Worm (Caenorhabditis elegans): Measurements from ENCODE around the gene C28H8.3.

C28H8.3 gene

DNA sequence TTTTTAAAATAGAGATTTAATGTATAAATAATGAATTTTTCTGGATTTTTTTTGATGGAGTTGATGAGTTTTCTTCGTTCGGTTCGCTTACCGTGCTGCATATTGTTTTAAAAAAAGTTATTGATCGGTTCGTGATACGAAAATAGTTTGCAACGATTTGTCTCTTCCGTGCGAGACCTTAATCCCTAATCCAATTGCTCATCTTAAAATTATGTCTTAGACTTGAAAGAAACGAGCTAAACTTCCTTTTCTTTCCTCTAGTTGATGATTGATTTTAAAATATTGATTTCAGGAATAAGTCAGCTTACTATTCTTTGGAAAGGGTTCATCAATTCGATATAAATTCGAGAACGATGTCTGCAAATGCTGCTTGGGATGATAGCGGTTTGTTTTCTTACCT lies at the start of gene C28H8.3:
Gene C28H8.3, plus strand, starts transcription at position 293 of the 400 bp plus-strand sequence.
- no peak for TF ChIP-seq unc-62 (GFP tag; optimal IDR thresholded peaks at IDR 0.05)

- TF ChIP-seq unc-62 (GFP tag; optimal IDR thresholded peaks at IDR 0.05): no peak
Measured at ce11 chrIII:5859008-5859407, 49.5 kb upstream of the C28H8.3 start, which contains the start of gene dpf-4. Gene dpf-4, plus strand, starts transcription at chrIII:5859308.

- no peak for TF ChIP-seq unc-62 (GFP tag; optimal IDR thresholded peaks at IDR 0.05)
Measured at ce11 chrIII:5863774-5864173, 44.7 kb upstream of the C28H8.3 start, which contains the start of gene dnpp-1. Gene dnpp-1, minus strand, starts transcription at chrIII:5863803.

ce11 chrIII:5864270-5864669 lies 44.2 kb upstream of the C28H8.3 start, which contains the start of gene rabn-5:
Gene rabn-5, plus strand, starts transcription at chrIII:5864553.
- no peak for TF ChIP-seq unc-62 (GFP tag; optimal IDR thresholded peaks at IDR 0.05)

ce11 chrIII:5868401-5868800 lies 40.1 kb upstream of the C28H8.3 start, which contains the start of gene eng-1:
Gene eng-1, minus strand, starts transcription at chrIII:5868501.
- no peak for TF ChIP-seq unc-62 (GFP tag; optimal IDR thresholded peaks at IDR 0.05)

DNA sequence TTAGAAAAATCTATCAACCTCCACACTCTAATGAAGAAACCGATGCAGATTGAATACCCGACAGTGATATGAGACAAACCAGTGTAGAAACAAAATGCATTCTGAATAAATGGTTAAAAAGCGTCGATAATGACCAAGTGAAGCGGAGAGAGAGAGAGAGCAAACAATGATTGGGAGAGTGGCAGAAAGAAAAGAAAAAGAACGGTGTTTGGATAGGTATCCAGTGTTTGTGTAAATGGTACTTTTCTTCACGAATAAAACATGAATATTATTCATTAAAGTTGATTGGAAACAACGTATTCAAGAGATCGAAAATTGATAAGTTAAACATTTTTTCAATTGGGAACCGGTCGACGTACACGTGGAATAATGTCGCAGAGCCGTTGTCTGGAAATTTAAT lies 39.1 kb upstream of the C28H8.3 start, which contains the start of gene F01F1.15:
Gene F01F1.15, minus strand, starts transcription at position 101 of the 400 bp plus-strand sequence.
- no peak for TF ChIP-seq unc-62 (GFP tag; optimal IDR thresholded peaks at IDR 0.05)

DNA sequence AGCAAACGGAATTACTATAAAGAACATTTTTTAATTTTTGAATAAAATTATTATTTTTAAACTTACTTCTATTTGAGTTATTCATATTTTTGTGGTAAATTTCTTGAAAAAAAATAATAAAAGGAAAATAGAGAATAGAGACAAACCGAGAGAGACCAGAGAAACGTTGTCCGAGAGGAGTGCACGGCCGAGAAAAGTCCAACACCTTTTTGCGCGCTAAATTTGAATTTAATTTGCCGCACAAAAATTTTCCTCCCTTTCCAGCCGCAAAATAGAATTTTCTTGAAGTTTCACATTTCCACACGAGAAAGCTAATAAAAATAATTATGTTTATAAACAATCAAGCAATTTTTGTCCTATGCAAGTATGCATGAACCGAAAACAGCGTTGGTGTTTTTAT lies 36.7 kb upstream of the C28H8.3 start, which contains the start of the genes F01F1.11 and F01F1.3:
Gene F01F1.11, minus strand, starts transcription at position 118 of the 400 bp plus-strand sequence.
Gene F01F1.3, plus strand, starts transcription at position 179 of the 400 bp plus-strand sequence.
- TF ChIP-seq unc-62 (GFP tag; optimal IDR thresholded peaks at IDR 0.05): no peak

DNA sequence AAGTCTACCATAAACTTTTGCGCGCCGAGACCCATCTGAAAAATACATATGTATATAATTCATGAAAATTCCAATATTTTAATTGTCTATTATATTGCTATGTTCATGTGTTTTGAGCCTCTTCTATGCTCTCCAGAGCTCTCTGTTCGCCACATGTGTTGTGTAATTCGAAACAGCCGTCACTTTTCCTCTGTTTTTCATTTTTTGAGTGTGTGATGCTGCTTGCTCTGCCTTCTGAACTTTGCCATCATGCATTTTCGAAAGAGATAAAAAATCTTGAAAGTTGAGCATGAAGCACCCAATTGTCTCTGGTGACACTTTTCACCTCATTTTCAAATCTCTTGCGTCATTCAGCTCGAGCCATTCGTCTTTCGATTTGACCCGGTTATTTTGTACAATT lies 36.2 kb upstream of the C28H8.3 start:
- no peak for TF ChIP-seq unc-62 (GFP tag; optimal IDR thresholded peaks at IDR 0.05)

DNA sequence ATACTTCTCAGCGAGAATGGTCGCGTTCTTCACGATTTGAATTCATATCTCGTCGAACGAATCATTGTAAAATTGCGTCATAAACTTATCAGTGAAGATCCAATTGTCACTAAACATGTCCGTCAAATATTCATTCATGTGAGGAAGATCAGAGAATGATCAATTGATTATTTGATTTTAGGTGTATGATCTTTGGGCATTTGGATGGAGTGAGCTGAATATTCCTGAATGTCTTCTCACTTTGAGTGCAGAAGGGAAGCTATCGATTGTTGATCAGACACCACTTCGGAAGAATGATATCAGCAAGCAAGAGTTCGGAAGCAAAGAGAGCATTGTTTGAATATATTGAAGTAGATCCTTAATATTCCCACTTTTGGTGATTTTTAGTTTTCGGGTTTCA lies 34.2 kb upstream of the C28H8.3 start:
- TF ChIP-seq unc-62 (GFP tag; optimal IDR thresholded peaks at IDR 0.05): no peak

DNA sequence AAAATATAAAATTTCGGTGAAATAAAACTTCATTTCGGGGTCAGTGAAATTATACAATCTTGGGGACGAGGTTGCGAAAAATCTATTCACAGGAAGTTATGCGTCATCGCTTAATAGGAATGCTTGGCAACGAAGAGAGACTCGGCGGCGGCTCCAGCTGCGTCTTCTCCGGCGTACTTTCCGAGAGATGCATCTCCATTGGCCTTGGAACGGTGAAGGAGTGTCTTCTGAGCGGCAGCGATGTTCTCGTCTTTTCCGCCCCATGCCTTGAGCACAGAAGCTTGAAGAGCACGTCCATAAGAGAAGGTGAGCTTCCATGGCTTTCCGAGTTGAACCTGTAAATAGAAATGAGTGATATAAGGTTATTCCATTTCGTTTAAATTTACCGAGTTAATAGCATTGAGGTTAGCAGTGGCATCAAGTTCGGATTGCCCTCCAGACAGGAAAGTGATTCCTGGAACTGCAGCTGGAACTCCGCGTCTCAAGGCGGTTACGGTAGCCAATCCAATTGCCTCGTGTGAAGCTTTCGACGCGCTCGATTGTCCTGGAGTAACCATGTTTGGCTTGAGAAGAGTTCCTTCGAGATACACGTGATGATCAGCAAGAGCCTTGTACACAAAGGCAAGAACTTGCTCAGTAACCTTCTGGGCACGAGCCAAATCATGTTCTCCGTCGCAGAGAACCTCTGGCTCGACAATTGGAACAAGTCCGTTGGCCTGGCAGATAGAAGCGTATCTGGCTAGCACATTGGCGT lies 33.7 kb upstream of the C28H8.3 start:
- TF ChIP-seq unc-62 (GFP tag; optimal IDR thresholded peaks at IDR 0.05): no peak

- TF ChIP-seq unc-62 (GFP tag; optimal IDR thresholded peaks at IDR 0.05): no peak
Measured at ce11 chrIII:5875418-5875702, 33.1 kb upstream of the C28H8.3 start.

DNA sequence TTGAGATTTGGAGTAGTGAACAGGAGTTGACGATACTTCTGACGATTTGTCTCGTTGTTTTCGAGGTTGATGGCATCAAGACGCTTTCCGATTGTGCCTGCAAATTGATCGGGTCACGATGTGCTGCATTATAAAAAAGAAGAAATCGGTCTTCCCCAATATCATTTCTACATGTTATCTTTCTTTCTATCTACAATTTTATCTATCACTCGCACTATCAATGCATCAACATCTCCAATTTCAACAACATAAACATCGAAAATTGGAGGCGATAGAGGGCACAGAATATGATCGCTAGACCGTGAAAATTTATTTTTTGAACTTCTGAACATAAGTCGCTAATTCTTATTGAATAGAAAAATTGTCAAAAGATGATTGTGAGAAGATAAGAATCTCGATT lies 32.8 kb upstream of the C28H8.3 start:
- TF ChIP-seq unc-62 (GFP tag; optimal IDR thresholded peaks at IDR 0.05): no peak

- no peak for TF ChIP-seq unc-62 (GFP tag; optimal IDR thresholded peaks at IDR 0.05)
Measured at ce11 chrIII:5876140-5876675, 32.3 kb upstream of the C28H8.3 start, which contains the start of gene aldo-2. Gene aldo-2, minus strand, starts transcription at chrIII:5876625.

- TF ChIP-seq unc-62 (GFP tag; optimal IDR thresholded peaks at IDR 0.05): no peak
Measured at ce11 chrIII:5876867-5877641, 31.4 kb upstream of the C28H8.3 start.

- TF ChIP-seq unc-62 (GFP tag; optimal IDR thresholded peaks at IDR 0.05): no peak
Measured at ce11 chrIII:5878215-5878614, 30.3 kb upstream of the C28H8.3 start, which contains the start of the genes mig-21 and F01F1.2. Gene mig-21, minus strand, starts transcription at chrIII:5878380. Gene F01F1.2, plus strand, starts transcription at chrIII:5878554.

ce11 chrIII:5879291-5879968 lies 29.1 kb upstream of the C28H8.3 start, which contains the start of gene hpo-10:
Gene hpo-10, plus strand, starts transcription at chrIII:5879489.
- no peak for TF ChIP-seq unc-62 (GFP tag; optimal IDR thresholded peaks at IDR 0.05)

Data from whole organism, dauer.